Fruit fly (Drosophila melanogaster): Measurements from ENCODE around the gene CG31274.
A peak's percentile ranks its signal among the peaks of the same experiment; 100 is the strongest.

CG31274 gene

DNA sequence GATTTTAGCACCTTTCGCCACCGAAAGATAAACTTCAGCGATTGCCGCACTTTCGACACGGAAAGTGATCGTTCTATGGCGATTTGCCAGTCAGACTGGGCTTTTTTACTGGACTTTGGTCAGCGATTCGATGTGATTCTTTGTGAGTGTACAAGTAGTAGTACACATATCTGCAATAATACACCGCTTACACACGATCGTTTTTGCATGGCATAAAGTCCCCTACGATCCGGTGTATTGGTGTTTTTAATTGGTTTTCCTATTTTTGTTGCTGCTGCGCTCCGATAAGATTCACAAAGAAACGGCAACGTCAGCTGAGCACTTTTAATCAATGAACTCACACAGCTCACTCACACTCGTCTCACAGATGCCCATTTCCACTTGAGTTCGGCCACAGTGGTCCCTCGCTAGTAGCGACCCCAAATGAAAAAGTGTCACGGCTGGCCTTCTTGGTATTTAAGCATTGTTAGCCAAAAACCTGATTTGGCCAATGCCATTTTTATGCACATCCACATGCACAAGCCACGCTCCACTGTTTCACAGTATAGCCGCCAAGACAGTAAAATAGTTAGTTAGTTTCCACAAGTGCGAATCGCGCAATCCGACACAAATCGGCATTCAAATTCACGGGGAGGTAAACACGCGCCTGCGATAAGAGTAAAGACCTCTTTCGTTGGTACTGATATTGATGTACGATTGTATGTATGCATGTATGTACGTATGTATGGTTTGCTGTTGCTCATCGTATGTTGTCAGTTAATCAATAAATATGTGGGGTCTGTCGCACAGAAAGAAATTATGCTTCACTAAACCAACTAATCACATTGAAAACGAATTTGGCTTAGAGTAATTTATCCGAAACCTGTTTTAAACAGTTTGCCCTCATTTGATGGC lies 6.4 kb upstream of the CG31274 start (continued):
- TF ChIP-seq sc (optimal IDR thresholded peaks at IDR 0.05) (no peak), sc (GFP tag; optimal IDR thresholded peaks at IDR 0.05) (no peak), HHEX (GFP tag; optimal IDR thresholded peaks at IDR 0.05) (peak; percentile 92), dan (GFP tag; IDR thresholded peaks at IDR 0.05) (peak; percentile 79), CG3281 (GFP tag; optimal IDR thresholded peaks at IDR 0.05) (peak; percentile 92), Taf1 (GFP tag; IDR thresholded peaks at IDR 0.05) (peak; percentile 96), CG6813 (GFP tag; optimal IDR thresholded peaks at IDR 0.05) (peak; percentile 89), wor (GFP tag; IDR thresholded peaks at IDR 0.05) (peak; percentile 87), cad (GFP tag; optimal IDR thresholded peaks at IDR 0.05) (no peak), lilli (GFP tag; optimal IDR thresholded peaks at IDR 0.05) (peak; percentile 98), CG8281 (tag; optimal IDR thresholded peaks at IDR 0.05) (peak; percentile 92), HLH4C (GFP tag; IDR thresholded peaks at IDR 0.05; ENCODE audit: partially characterized antibody) (no peak), slbo (GFP tag; IDR thresholded peaks at IDR 0.05) (peak; percentile 99)

DNA sequence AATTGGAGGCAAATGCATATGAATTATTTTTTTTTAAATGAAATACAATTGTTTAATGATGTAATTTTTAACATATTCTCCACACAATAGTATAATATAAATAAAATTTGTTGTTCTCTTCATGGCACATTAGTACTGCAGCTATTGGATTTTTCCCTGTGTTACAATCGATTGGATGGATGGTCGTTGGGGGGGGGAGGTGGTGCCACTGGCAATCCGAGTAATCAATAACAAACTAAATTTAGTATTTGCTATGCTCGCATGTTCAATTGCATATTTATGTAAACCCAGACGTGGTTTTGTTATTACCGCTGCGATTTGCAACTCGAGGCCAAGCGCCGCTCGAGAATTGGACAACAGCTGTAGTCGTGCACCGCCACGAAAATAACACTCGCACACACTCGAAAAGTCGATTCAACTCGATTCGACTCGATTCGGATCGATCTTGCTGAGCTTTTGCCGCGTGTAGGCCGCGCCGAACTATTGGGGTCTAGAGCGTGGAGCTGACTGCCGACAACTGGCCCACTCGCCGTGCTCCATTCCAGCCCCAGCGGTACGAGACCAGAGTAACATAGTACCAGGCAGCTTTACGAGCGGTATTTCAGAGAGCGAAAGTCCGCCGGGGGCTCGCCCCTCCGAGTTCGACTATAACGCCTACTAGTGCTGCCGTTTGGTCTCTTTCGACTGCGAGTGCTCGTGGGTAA lies 5.4 kb upstream of the CG31274 start, which contains the start of gene CG18622:
Gene CG18622 (minus strand): TSS at position 513 of the 704 bp plus-strand sequence.
- TF ChIP-seq CG4854 (GFP tag; optimal IDR thresholded peaks at IDR 0.05) (no peak), oc (tag; optimal IDR thresholded peaks at IDR 0.05) (peak; percentile 34), CG14965 (GFP tag; optimal IDR thresholded peaks at IDR 0.05; ENCODE audit: borderline replicate concordance) (no peak), amos (GFP tag; IDR thresholded peaks at IDR 0.05; ENCODE audit: partially characterized antibody) (peak; percentile 51; the same call in 1 of the 2 replicates), CG4707 (GFP tag; optimal IDR thresholded peaks at IDR 0.05) (no peak), lov (optimal IDR thresholded peaks at IDR 0.05) (no peak), lov (GFP tag; IDR thresholded peaks at IDR 0.05) (no peak), CG15269 (tag; optimal IDR thresholded peaks at IDR 0.05) (no peak), otp (GFP tag; IDR thresholded peaks at IDR 0.05) (no peak), CG15011 (GFP tag; optimal IDR thresholded peaks at IDR 0.05) (no peak), tio (GFP tag; optimal IDR thresholded peaks at IDR 0.05) (no peak), CG30020 (tag; optimal IDR thresholded peaks at IDR 0.05) (no peak), CG17359 (tag; optimal IDR thresholded peaks at IDR 0.05) (no peak), trh (GFP tag; optimal IDR thresholded peaks at IDR 0.05) (no peak), B-H2 (GFP tag; optimal IDR thresholded peaks at IDR 0.05) (peak; percentile 19), CG12769 (tag; optimal IDR thresholded peaks at IDR 0.05) (peak; percentile 54), ranshi (GFP tag; IDR thresholded peaks at IDR 0.05) (peak; percentile 35; the same call in 1 of the 2 replicates), Taf1 (GFP tag; IDR thresholded peaks at IDR 0.05) (no peak), crp (GFP tag; optimal IDR thresholded peaks at IDR 0.05) (peak in 1 of 2 experiments; percentile 10), salm (tag; optimal IDR thresholded peaks at IDR 0.05) (no peak), chn (GFP tag; optimal IDR thresholded peaks at IDR 0.05) (no peak), CG4730 (GFP tag; IDR thresholded peaks at IDR 0.05) (0 out of 2 replicates have a peak, but pooled peaks have one; percentile 19), CG9817 (tag; optimal IDR thresholded peaks at IDR 0.05) (no peak), CG8281 (tag; optimal IDR thresholded peaks at IDR 0.05) (no peak), CG5180 (GFP tag; optimal IDR thresholded peaks at IDR 0.05) (no peak), CG6254 (GFP tag; optimal IDR thresholded peaks at IDR 0.05) (no peak), CG6765 (GFP tag; optimal IDR thresholded peaks at IDR 0.05) (no peak), Nf-YA (GFP tag; IDR thresholded peaks at IDR 0.05) (no peak), CG12942 (GFP tag; optimal IDR thresholded peaks at IDR 0.05) (no peak), Hey (tag; optimal IDR thresholded peaks at IDR 0.05) (no peak), Spps (tag; optimal IDR thresholded peaks at IDR 0.05) (no peak), Aef1 (GFP tag; IDR thresholded peaks at IDR 0.05) (no peak), CG1792 (GFP tag; optimal IDR thresholded peaks at IDR 0.05) (no peak), danr (GFP tag; IDR thresholded peaks at IDR 0.05) (no peak), NC2β (GFP tag; optimal IDR thresholded peaks at IDR 0.05) (no peak)
